Fruit fly (Drosophila melanogaster) whole organism, pupa: ENCODE data around the gene CG13358.

Experiments
- CG10348 ChIP-seq: fragments of 200-800 bp; sonication (Bioruptor generic); IDR thresholded peaks from 2 replicates; pipeline ENCODE4 v1.3.6; 2022; ENCODE audit warnings: missing biosample characterization, missing genetic modification characterization
- CG12605 ChIP-seq: fragments of 200-800 bp; sonication (Bioruptor generic); IDR thresholded peaks from 2 replicates; pipeline ENCODE4 v1.3.6; 2022; ENCODE audit warnings: missing biosample characterization, missing genetic modification characterization
- CG13204 ChIP-seq: fragments of 200-800 bp; sonication (Bioruptor generic); optimal IDR thresholded peaks from 2 replicates; lab custom pipeline; 2018; ENCODE audit warnings: missing biosample characterization, mild to moderate bottlenecking, missing genetic modification characterization, moderate library complexity
- CG14655 ChIP-seq: fragments of 200-800 bp; sonication (Bioruptor generic); optimal IDR thresholded peaks from 3 replicates; lab custom pipeline; 2017; ENCODE audit warnings: mild to moderate bottlenecking, missing biosample characterization, missing genetic modification reagents, missing genetic modification characterization
- CG15710 ChIP-seq: fragments of 200-800 bp; sonication (Bioruptor generic); optimal IDR thresholded peaks from 2 replicates; lab custom pipeline; 2018; ENCODE audit warnings: missing biosample characterization, mild to moderate bottlenecking, missing genetic modification characterization, moderate library complexity
- CG17806 ChIP-seq: fragments of 200-800 bp; sonication (Bioruptor generic); optimal IDR thresholded peaks from 2 replicates; lab custom pipeline; 2018; ENCODE audit warnings: missing biosample characterization, mild to moderate bottlenecking, missing genetic modification characterization, moderate library complexity
- CG32121 ChIP-seq: fragments of 200-800 bp; sonication (Bioruptor generic); IDR thresholded peaks from 2 replicates; pipeline ENCODE4 v1.3.6; 2022; ENCODE audit warnings: missing biosample characterization, missing genetic modification characterization
- CG34367 ChIP-seq: fragments of 200-800 bp; sonication (Bioruptor generic); optimal IDR thresholded peaks from 2 replicates; lab custom pipeline; 2018; ENCODE audit warnings: missing biosample characterization, mild to moderate bottlenecking, missing genetic modification characterization
- CG4496 ChIP-seq: fragments of 200-800 bp; sonication (Bioruptor generic); IDR thresholded peaks from 3 replicates; pipeline ENCODE4 v1.3.6; 2022; ENCODE audit warnings: missing biosample characterization, missing genetic modification characterization
- CG8159 ChIP-seq: fragments of 200-800 bp; sonication (Bioruptor generic); optimal IDR thresholded peaks from 3 replicates; lab custom pipeline; 2018; ENCODE audit warnings: missing biosample characterization, mild to moderate bottlenecking, missing genetic modification characterization, moderate library complexity
- CG8301 ChIP-seq: fragments of 200-800 bp; sonication (Bioruptor generic); optimal IDR thresholded peaks from 2 replicates; lab custom pipeline; 2018; ENCODE audit warnings: missing biosample characterization, mild to moderate bottlenecking, missing genetic modification characterization
- CG9948 ChIP-seq: fragments of 200-800 bp; sonication (Bioruptor generic); optimal IDR thresholded peaks from 2 replicates; lab custom pipeline; 2018; ENCODE audit warnings: missing biosample characterization, mild to moderate bottlenecking, missing genetic modification characterization, moderate library complexity
- D1 ChIP-seq: fragments of 200-800 bp; sonication (Bioruptor generic); optimal IDR thresholded peaks from 2 replicates; lab custom pipeline; 2018; ENCODE audit warnings: missing biosample characterization, mild to moderate bottlenecking, missing genetic modification characterization, moderate library complexity
- EcR ChIP-seq: fragments of 200-800 bp; sonication (Bioruptor generic); optimal IDR thresholded peaks from 3 replicates; lab custom pipeline; 2019; ENCODE audit warnings: missing biosample characterization, missing genetic modification characterization, mild to moderate bottlenecking, moderate library complexity, missing genetic modification reagents
- Ets98B ChIP-seq: fragments of 200-800 bp; sonication (Bioruptor generic); IDR thresholded peaks from 2 replicates; pipeline ENCODE4 v1.3.6; 2022; ENCODE audit warnings: missing biosample characterization, missing genetic modification characterization
- Pif1A ChIP-seq: fragments of 200-800 bp; sonication (Bioruptor generic); optimal IDR thresholded peaks from 3 replicates; lab custom pipeline; 2016; ENCODE audit warnings: missing biosample characterization, missing genetic modification characterization
- Pif1B ChIP-seq: fragments of 200-800 bp; sonication (Bioruptor generic); optimal IDR thresholded peaks from 3 replicates; lab custom pipeline; 2016; ENCODE audit warnings: missing biosample characterization, missing genetic modification characterization
- Snoo ChIP-seq: fragments of 200-800 bp; sonication (Bioruptor generic); optimal IDR thresholded peaks from 3 replicates; lab custom pipeline; 2017; ENCODE audit warnings: missing biosample characterization, mild to moderate bottlenecking, missing genetic modification characterization, inconsistent platforms
- fd96Ca ChIP-seq: fragments of 200-800 bp; sonication (Bioruptor generic); IDR thresholded peaks from 3 replicates; pipeline ENCODE4 v1.3.6; 2022; ENCODE audit warnings: missing biosample characterization, missing genetic modification characterization
- gl ChIP-seq: fragments of 200-800 bp; sonication (Bioruptor generic); optimal IDR thresholded peaks from 2 replicates; lab custom pipeline; 2018; ENCODE audit warnings: missing biosample characterization, mild to moderate bottlenecking, missing genetic modification characterization
- rn ChIP-seq: fragments of 200-800 bp; sonication (Bioruptor generic); IDR thresholded peaks from 2 replicates; pipeline ENCODE4 v1.3.6; 2022; ENCODE audit warnings: missing biosample characterization, missing genetic modification characterization

Gene CG13358

DNA sequence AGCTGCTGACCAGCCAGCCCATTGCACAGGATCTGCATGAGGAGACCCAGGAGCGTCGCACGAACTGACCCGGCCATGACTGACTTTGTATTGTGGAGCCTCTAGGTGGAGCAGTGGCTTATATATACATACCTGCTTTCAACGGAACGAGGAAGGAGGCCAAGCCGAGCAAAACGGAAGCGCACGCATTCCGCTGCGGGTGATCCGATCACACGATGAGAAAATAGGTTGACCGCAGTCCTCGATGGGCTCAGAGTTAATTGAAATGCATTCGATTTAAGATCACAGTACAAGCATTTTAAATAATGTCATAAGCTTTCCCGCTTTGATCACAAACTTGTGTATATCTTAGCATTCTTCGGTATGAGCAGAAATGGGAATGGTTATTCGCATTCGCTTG lies at the start of gene CG13358:
TSS of gene CG13358 (minus strand) at position 101 of the 400 bp plus-strand sequence.
- TF ChIP-seq CG8301 (tag; lab: Kevin White, UChicago) (peak; percentile 14), Pif1A (GFP tag; lab: Kevin White, UChicago) (no peak)

DNA sequence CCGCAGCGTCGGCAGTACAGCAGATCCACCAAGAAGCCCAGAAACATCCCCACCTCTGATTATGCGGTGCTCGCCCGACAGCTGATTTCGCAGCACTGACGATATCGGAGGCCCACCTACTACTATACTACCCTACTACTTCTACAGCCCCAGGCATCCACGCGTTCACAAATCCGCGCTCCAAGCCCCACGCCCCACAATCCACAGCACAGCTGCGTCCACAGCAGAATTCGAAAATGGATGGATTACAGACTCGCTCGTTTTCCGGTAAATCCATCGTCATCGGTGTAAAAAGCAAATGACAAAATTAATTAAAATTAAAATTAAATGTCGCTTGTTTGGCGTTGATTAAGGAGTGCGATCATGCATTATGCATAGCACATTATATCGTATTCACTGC lies 42.3 kb upstream of the CG13358 start, which contains the start of gene CG3713:
TSS of gene CG3713 (minus strand) at position 101 of the 400 bp plus-strand sequence.
- TF ChIP-seq fd96Ca (no peak), Snoo (tag; lab: Kevin White, UChicago) (no peak), Pif1A (GFP tag; lab: Kevin White, UChicago) (no peak), CG14655 (GFP tag; lab: Kevin White, UChicago) (no peak), Ets98B (no peak), CG32121 (GFP tag; lab: Robert Waterston, UW) (no peak), CG34367 (tag; lab: Kevin White, UChicago) (no peak), CG13204 (no peak), CG12605 (GFP tag; lab: Robert Waterston, UW) (no peak), CG10348 (GFP tag; lab: Robert Waterston, UW) (no peak), Pif1B (GFP tag; lab: Kevin White, UChicago) (no peak), D1 (tag; lab: Kevin White, UChicago) (no peak), CG8301 (tag; lab: Kevin White, UChicago) (no peak), gl (tag; lab: Kevin White, UChicago) (no peak), EcR (GFP tag; lab: Kevin White, UChicago) (no peak)

DNA sequence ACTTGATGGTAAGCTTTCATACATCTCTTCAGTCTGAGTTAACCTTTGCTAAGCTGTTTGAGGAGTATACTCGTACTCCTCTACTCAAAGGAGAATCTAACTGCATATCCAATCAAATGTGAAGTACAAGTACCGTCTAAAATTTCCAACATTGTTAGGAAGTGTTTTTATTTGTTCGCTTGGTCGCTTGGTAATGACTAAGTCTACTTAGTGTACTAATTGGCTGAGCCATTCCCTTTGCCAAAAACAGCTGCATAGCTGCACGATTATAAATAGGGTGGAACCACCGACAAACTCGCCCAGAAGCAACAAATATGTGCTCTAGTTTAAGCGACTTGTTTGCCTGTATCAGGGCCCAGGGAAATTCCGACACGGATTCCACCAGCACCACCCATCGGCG lies 39.8 kb upstream of the CG13358 start, which contains the start of gene CG14635:
TSS of gene CG14635 (plus strand) at position 301 of the 400 bp plus-strand sequence.
- TF ChIP-seq Pif1B (GFP tag; lab: Kevin White, UChicago), result no peak
- TF ChIP-seq CG9948 (tag; lab: Kevin White, UChicago), result no peak
- TF ChIP-seq CG8301 (tag; lab: Kevin White, UChicago), result no peak
- no peak for TF ChIP-seq Ets98B
- TF ChIP-seq CG8159 (tag; lab: Kevin White, UChicago), result no peak
- TF ChIP-seq gl (tag; lab: Kevin White, UChicago), result no peak
- no peak for TF ChIP-seq CG12605 (GFP tag; lab: Robert Waterston, UW)
- TF ChIP-seq rn (GFP tag; lab: Robert Waterston, UW), result no peak
- TF ChIP-seq CG32121 (GFP tag; lab: Robert Waterston, UW), result no peak
- no peak for TF ChIP-seq Pif1A (GFP tag; lab: Kevin White, UChicago)
- TF ChIP-seq CG34367 (tag; lab: Kevin White, UChicago), result no peak
- no peak for TF ChIP-seq CG17806
- TF ChIP-seq CG13204, result no peak
- no peak for TF ChIP-seq fd96Ca

DNA sequence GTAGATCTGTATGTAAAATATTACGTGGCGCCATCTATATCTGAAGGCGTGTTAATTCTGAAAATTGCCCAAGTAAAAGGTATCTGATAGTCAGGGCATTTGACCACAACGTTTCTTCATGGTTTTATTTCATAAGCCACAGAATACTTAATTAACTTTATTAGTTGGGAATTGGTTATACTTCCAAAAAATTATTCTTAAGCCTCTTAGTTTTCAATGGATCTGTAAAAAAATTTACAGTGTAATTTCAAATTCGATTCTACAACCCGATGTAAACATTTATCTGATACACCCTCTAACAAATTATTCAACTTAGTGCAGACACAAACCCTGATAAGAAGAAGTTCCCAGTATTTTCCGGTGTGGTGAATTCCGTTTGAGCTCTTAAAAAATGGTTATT lies 38.8 kb upstream of the CG13358 start:
- no peak for TF ChIP-seq Ets98B
- no peak for TF ChIP-seq EcR (GFP tag; lab: Kevin White, UChicago)
- TF ChIP-seq CG32121 (GFP tag; lab: Robert Waterston, UW), result no peak
- TF ChIP-seq gl (tag; lab: Kevin White, UChicago), result no peak
- TF ChIP-seq CG8159 (tag; lab: Kevin White, UChicago), result peak; percentile 9
- peak; percentile 5 for TF ChIP-seq CG9948 (tag; lab: Kevin White, UChicago)
- TF ChIP-seq CG34367 (tag; lab: Kevin White, UChicago), result no peak
- TF ChIP-seq CG12605 (GFP tag; lab: Robert Waterston, UW), result no peak
- TF ChIP-seq Pif1B (GFP tag; lab: Kevin White, UChicago), result no peak
- TF ChIP-seq CG13204, result no peak
- TF ChIP-seq rn (GFP tag; lab: Robert Waterston, UW), result no peak
- no peak for TF ChIP-seq CG15710
- peak; percentile 25 for TF ChIP-seq CG14655 (GFP tag; lab: Kevin White, UChicago)
- no peak for TF ChIP-seq CG17806
- TF ChIP-seq CG8301 (tag; lab: Kevin White, UChicago), result no peak
- TF ChIP-seq Snoo (tag; lab: Kevin White, UChicago), result no peak
- 0 out of 3 replicates have a peak, but pooled peaks have one; percentile 18 for TF ChIP-seq CG4496 (GFP tag; lab: Robert Waterston, UW)
- no peak for TF ChIP-seq CG10348 (GFP tag; lab: Robert Waterston, UW)
- TF ChIP-seq Pif1A (GFP tag; lab: Kevin White, UChicago), result no peak
- no peak for TF ChIP-seq fd96Ca
- no peak for TF ChIP-seq D1 (tag; lab: Kevin White, UChicago)

DNA sequence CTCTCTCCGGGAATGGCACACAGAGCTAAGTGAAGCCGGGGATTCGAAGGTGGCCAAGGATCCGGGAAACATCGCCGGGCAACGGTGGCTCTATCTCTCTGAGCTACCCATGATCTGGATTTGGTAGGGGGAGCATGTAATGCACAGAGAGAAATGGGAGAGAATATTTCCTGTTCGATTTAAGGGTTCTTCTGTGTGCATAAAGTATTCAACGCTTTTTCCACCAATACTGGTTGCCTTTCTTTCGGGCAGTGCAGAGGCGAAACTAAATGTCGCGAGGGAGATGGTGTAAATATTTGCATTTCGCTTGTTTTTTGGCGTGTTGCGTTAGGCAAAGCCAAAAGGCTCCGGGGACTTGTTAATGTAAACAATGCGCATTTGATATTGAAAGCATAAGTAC lies 37.2 kb upstream of the CG13358 start:
- TF ChIP-seq gl (tag; lab: Kevin White, UChicago) (no peak), fd96Ca (no peak), CG8159 (tag; lab: Kevin White, UChicago) (peak; percentile 11), CG8301 (tag; lab: Kevin White, UChicago) (no peak), CG13204 (no peak)

DNA sequence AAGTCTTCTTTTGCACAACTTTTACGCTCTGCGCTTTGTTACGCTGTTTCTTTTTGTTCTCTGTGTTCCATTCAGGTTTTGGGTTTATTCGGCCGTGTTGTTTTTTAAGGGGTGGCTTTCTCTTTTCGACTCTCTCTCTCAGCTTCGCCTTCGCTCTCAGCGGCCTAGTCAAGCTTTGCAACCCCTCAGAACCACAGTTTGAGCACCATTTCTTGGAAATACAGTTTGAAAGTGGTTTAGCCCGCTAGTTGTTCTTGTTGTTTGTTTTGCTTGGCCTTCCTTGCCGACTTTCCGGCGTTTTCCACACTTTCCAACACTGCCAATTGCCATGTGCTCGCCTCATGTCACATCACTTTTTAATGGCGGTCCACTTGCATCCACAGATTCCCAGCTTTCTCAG lies 36.3 kb upstream of the CG13358 start:
- TF ChIP-seq CG14655 (GFP tag; lab: Kevin White, UChicago) (no peak), gl (tag; lab: Kevin White, UChicago) (no peak), EcR (GFP tag; lab: Kevin White, UChicago) (no peak), Pif1A (GFP tag; lab: Kevin White, UChicago) (no peak), D1 (tag; lab: Kevin White, UChicago) (no peak), rn (GFP tag; lab: Robert Waterston, UW) (no peak), CG32121 (GFP tag; lab: Robert Waterston, UW) (no peak), Ets98B (no peak), CG8301 (tag; lab: Kevin White, UChicago) (no peak), fd96Ca (no peak), Snoo (tag; lab: Kevin White, UChicago) (no peak), CG15710 (no peak), CG8159 (tag; lab: Kevin White, UChicago) (no peak), CG10348 (GFP tag; lab: Robert Waterston, UW) (no peak), CG12605 (GFP tag; lab: Robert Waterston, UW) (no peak), CG17806 (no peak), Pif1B (GFP tag; lab: Kevin White, UChicago) (no peak), CG13204 (no peak), CG4496 (GFP tag; lab: Robert Waterston, UW) (no peak)
